Fruit fly (Drosophila melanogaster) whole organism, embryonic: ENCODE results near the gene Ids.

Experiments
- Abd-B ChIP-seq: fragments of 200-800 bp; sonication (Bioruptor generic); optimal IDR thresholded peaks from 2 replicates; lab custom pipeline; 2018; ENCODE audit warnings: missing biosample characterization, mild to moderate bottlenecking, missing genetic modification characterization, moderate library complexity
- Atf6 ChIP-seq: fragments of 200-800 bp; sonication (Bioruptor generic); IDR thresholded peaks from 2 replicates; pipeline ENCODE4 v1.3.6; 2022; ENCODE audit warnings: missing biosample characterization, missing genetic modification characterization
- CG10979 ChIP-seq: fragments of 200-800 bp; sonication (Bioruptor generic); optimal IDR thresholded peaks from 2 replicates; lab custom pipeline; 2018; ENCODE audit warnings: missing biosample characterization, mild to moderate bottlenecking, missing genetic modification characterization, moderate library complexity
- CG11695 ChIP-seq: fragments of 200-800 bp; sonication (Bioruptor generic); IDR thresholded peaks from 3 replicates; pipeline ENCODE4 v1.3.6; 2022; ENCODE audit warnings: missing biosample characterization, missing genetic modification characterization
- CG16813 ChIP-seq: fragments of 200-800 bp; sonication (Bioruptor generic); IDR thresholded peaks from 3 replicates; pipeline ENCODE4 v1.3.6; 2022; ENCODE audit warnings: missing biosample characterization, missing genetic modification characterization; ENCODE audit not compliant: partially characterized antibody
- CG17802 ChIP-seq: fragments of 200-800 bp; sonication (Bioruptor generic); optimal IDR thresholded peaks from 2 replicates; lab custom pipeline; 2018; ENCODE audit warnings: missing biosample characterization, mild to moderate bottlenecking, missing genetic modification characterization, moderate library complexity
- CG33213 ChIP-seq: fragments of 200-800 bp; sonication (Bioruptor generic); optimal IDR thresholded peaks from 3 replicates; lab custom pipeline; 2016; ENCODE audit warnings: missing biosample characterization, missing genetic modification characterization
- CG34376 ChIP-seq: fragments of 200-800 bp; sonication (Bioruptor generic); optimal IDR thresholded peaks from 2 replicates; lab custom pipeline; 2018; ENCODE audit warnings: missing biosample characterization, mild to moderate bottlenecking, missing genetic modification characterization
- CG34422 ChIP-seq: fragments of 200-800 bp; sonication (Bioruptor generic); IDR thresholded peaks from 3 replicates; pipeline ENCODE4 v1.3.6; 2022; ENCODE audit warnings: missing biosample characterization, missing genetic modification characterization
- CG42726 ChIP-seq: fragments of 200-800 bp; sonication (Bioruptor generic); IDR thresholded peaks from 2 replicates; pipeline ENCODE4 v1.3.6; 2022; ENCODE audit warnings: missing biosample characterization, missing genetic modification characterization; ENCODE audit not compliant: partially characterized antibody
- CG4282 ChIP-seq: fragments of 200-800 bp; sonication (Bioruptor generic); optimal IDR thresholded peaks from 2 replicates; lab custom pipeline; 2016; ENCODE audit warnings: missing biosample characterization, missing genetic modification characterization
- CG5180 ChIP-seq: fragments of 200-800 bp; sonication (Bioruptor generic); optimal IDR thresholded peaks from 3 replicates; lab custom pipeline; 2017; ENCODE audit warnings: missing biosample characterization, missing genetic modification characterization, mild to moderate bottlenecking, moderate library complexity, missing genetic modification reagents
- CG6654 ChIP-seq: fragments of 200-800 bp; sonication (Bioruptor generic); optimal IDR thresholded peaks from 2 replicates; lab custom pipeline; 2017; ENCODE audit warnings: missing biosample characterization, mild to moderate bottlenecking, missing genetic modification characterization
- CG8924 ChIP-seq: fragments of 200-800 bp; optimal IDR thresholded peaks from 3 replicates; lab custom pipeline; 2019; ENCODE audit warnings: missing biosample characterization, mild to moderate bottlenecking, missing genetic modification characterization, moderate library complexity
- Ets65A ChIP-seq: fragments of 200-800 bp; sonication (Bioruptor generic); peaks from one replicate; lab custom pipeline; 2016; ENCODE audit warnings: missing biosample characterization, missing genetic modification characterization
- Gug ChIP-seq: fragments of 200-800 bp; sonication (Bioruptor generic); IDR thresholded peaks from 4 replicates; pipeline ENCODE4 v1.3.6; 2022; ENCODE audit warnings: missing biosample characterization, missing genetic modification characterization
- Hand ChIP-seq: fragments of 200-800 bp; sonication (Bioruptor generic); optimal IDR thresholded peaks from 2 replicates; lab custom pipeline; 2017; ENCODE audit warnings: mild to moderate bottlenecking, missing biosample characterization, missing genetic modification reagents, missing genetic modification characterization
- HmgD ChIP-seq: fragments of 200-800 bp; sonication (Bioruptor generic); optimal IDR thresholded peaks from 3 replicates; lab custom pipeline; 2016; ENCODE audit warnings: missing biosample characterization, missing genetic modification characterization
- Hr78 ChIP-seq, 2 experiments: fragments of 200-800 bp in 1 of 2; fragments of >200 bp in 1 of 2; sonication (Bioruptor generic) in 1 of 2; optimal IDR thresholded peaks; 2 replicates each; lab custom pipeline; 2017 to 2019; ENCODE audit warnings: missing biosample characterization in 2 of 2, missing genetic modification characterization in 2 of 2, mild to moderate bottlenecking in 1 of 2, moderate library complexity in 1 of 2
- MESR4 ChIP-seq: fragments of 200-800 bp; sonication (Bioruptor generic); optimal IDR thresholded peaks from 2 replicates; lab custom pipeline; 2018; ENCODE audit warnings: missing biosample characterization, mild to moderate bottlenecking, missing genetic modification characterization, moderate library complexity
- Med ChIP-seq: fragments of 200-800 bp; sonication (Bioruptor generic); peaks from one replicate; lab custom pipeline; 2016; ENCODE audit warnings: missing biosample characterization, missing genetic modification characterization, mild to moderate bottlenecking, inconsistent platforms, moderate library complexity
- NFAT ChIP-seq: fragments of 200-800 bp; sonication (Bioruptor generic); IDR thresholded peaks from 2 replicates; pipeline ENCODE4 v1.3.6; 2022; ENCODE audit warnings: missing biosample characterization, missing genetic modification characterization
- Rfx ChIP-seq: fragments of 200-800 bp; sonication (Bioruptor generic); IDR thresholded peaks from 2 replicates; pipeline ENCODE4 v1.3.6; 2022; ENCODE audit warnings: missing biosample characterization, missing genetic modification characterization
- abd-A ChIP-seq: fragments of 200-800 bp; sonication (Bioruptor generic); optimal IDR thresholded peaks from 3 replicates; lab custom pipeline; 2019; ENCODE audit warnings: missing biosample characterization, mild to moderate bottlenecking, missing genetic modification characterization, moderate library complexity
- aop ChIP-seq: fragments of 200-800 bp; sonication (Bioruptor generic); IDR thresholded peaks from 2 replicates; pipeline ENCODE4 v1.3.6; 2022; ENCODE audit warnings: missing biosample characterization, missing genetic modification characterization
- ato ChIP-seq: fragments of 200-800 bp; sonication (Bioruptor generic); IDR thresholded peaks from 2 replicates; pipeline ENCODE4 v1.3.6; 2022; ENCODE audit warnings: missing biosample characterization, missing genetic modification characterization; ENCODE audit not compliant: partially characterized antibody
- cad ChIP-seq: fragments of >200 bp; optimal IDR thresholded peaks from 2 replicates; lab custom pipeline; 2017; ENCODE audit warnings: missing biosample characterization, missing genetic modification characterization
- cg ChIP-seq: fragments of 200-800 bp; sonication (Bioruptor generic); optimal IDR thresholded peaks from 3 replicates; lab custom pipeline; 2019; ENCODE audit warnings: missing biosample characterization, mild to moderate bottlenecking, missing genetic modification characterization, moderate library complexity
- chm ChIP-seq: fragments of 200-800 bp; sonication (Bioruptor generic); IDR thresholded peaks from 2 replicates; pipeline ENCODE4 v1.3.6; 2022; ENCODE audit warnings: missing biosample characterization, missing genetic modification characterization
- ewg ChIP-seq: fragments of 200-800 bp; sonication (Bioruptor generic); optimal IDR thresholded peaks from 3 replicates; lab custom pipeline; 2017; ENCODE audit warnings: mild to moderate bottlenecking, missing biosample characterization, missing genetic modification reagents, missing genetic modification characterization
- fd96Cb ChIP-seq: fragments of 200-800 bp; sonication (Bioruptor generic); optimal IDR thresholded peaks from 2 replicates; lab custom pipeline; 2018; ENCODE audit warnings: missing biosample characterization, mild to moderate bottlenecking, missing genetic modification characterization, moderate library complexity
- insv ChIP-seq, 2 experiments: fragments of 200-800 bp; sonication (Bioruptor generic); optimal IDR thresholded peaks; 3 replicates each; lab custom pipeline; 2016 to 2018; ENCODE audit warnings: missing biosample characterization in 2 of 2, missing genetic modification characterization in 2 of 2
- kni ChIP-seq: fragments of 200-800 bp; sonication (Bioruptor generic); optimal IDR thresholded peaks from 3 replicates; lab custom pipeline; 2017; ENCODE audit warnings: mild to moderate bottlenecking, missing biosample characterization, missing genetic modification reagents, missing genetic modification characterization
- oc ChIP-seq: fragments of 200-800 bp; sonication (Bioruptor generic); optimal IDR thresholded peaks from 2 replicates; lab custom pipeline; 2018; ENCODE audit warnings: missing biosample characterization, mild to moderate bottlenecking, missing genetic modification characterization, moderate library complexity
- pb ChIP-seq: fragments of 200-800 bp; sonication (Bioruptor generic); optimal IDR thresholded peaks from 3 replicates; lab custom pipeline; 2016; ENCODE audit warnings: missing biosample characterization, missing genetic modification characterization
- phol ChIP-seq: fragments of 200-800 bp; sonication (Bioruptor generic); optimal IDR thresholded peaks from 3 replicates; lab custom pipeline; 2018; ENCODE audit warnings: missing biosample characterization, mild to moderate bottlenecking, missing genetic modification characterization, moderate library complexity
- psq ChIP-seq: fragments of 200-800 bp; sonication (Bioruptor generic); optimal IDR thresholded peaks from 2 replicates; lab custom pipeline; 2017; ENCODE audit warnings: missing biosample characterization, missing genetic modification characterization
- tna ChIP-seq: fragments of 200-800 bp; sonication (Bioruptor generic); IDR thresholded peaks from 2 replicates; pipeline ENCODE4 v1.3.6; 2022; ENCODE audit warnings: missing biosample characterization, missing genetic modification characterization; ENCODE audit not compliant: partially characterized antibody
- trem ChIP-seq: fragments of 200-800 bp; optimal IDR thresholded peaks from 3 replicates; lab custom pipeline; 2019; ENCODE audit warnings: missing biosample characterization, mild to moderate bottlenecking, missing genetic modification characterization, moderate library complexity
- vfl ChIP-seq: fragments of 200-800 bp; sonication (Bioruptor generic); optimal IDR thresholded peaks from 2 replicates; lab custom pipeline; 2016; ENCODE audit warnings: missing biosample characterization, missing genetic modification characterization
- wek ChIP-seq: fragments of 200-800 bp; sonication (Bioruptor generic); optimal IDR thresholded peaks from 3 replicates; lab custom pipeline; 2018; ENCODE audit warnings: missing biosample characterization, mild to moderate bottlenecking, missing genetic modification characterization, moderate library complexity
- zen ChIP-seq: fragments of 200-800 bp; sonication (Bioruptor generic); optimal IDR thresholded peaks from 3 replicates; lab custom pipeline; 2018; ENCODE audit warnings: missing biosample characterization, mild to moderate bottlenecking, missing genetic modification characterization, moderate library complexity

Ids gene

DNA sequence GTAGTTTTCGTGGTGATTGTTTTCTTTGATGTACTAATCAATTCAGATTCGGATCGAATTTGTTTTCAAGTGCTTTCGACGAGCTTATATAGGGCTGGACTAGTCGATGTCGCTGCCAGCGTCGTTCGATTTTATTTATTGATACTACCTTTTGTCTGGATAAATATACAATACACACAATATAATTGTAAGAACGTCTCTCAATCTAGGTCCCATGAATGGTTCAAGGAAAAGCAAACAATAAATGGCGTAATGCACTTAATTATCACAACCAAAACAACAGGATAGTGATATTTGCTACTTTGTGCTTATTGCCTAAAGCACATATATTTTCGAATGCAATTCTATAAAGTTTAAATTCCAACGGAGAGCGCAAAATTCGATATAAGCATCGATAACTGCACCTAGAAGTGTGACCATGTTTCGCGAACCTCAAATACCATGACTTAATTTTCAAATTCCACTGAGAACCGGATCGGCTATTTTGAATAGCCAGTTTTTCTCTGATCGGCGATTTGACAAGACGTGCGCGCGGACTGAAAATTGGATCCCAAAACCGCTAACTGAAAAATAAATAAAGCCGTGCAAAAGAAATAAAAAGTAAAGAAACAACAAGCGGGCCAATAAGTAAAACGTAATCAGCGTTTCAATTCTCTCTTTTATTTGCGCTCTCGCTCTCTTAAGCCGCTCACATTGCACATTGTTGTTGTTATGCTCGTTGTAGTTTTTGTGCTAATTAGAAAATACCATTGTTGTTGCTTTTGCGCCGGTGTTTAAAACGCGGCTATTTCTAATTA is 41.5 kb upstream of the Ids start, which contains the start of the genes Drsl6 and kst (continued):
- no peak for TF ChIP-seq vfl (GFP tag; lab: Kevin White, UChicago)
- TF ChIP-seq CG11695 (GFP tag; lab: Robert Waterston, UW) = 0 out of 3 replicates have a peak, but pooled peaks have one; percentile 42
- TF ChIP-seq Hand (GFP tag; lab: Kevin White, UChicago) = no peak
- TF ChIP-seq CG34422 = peak; percentile 53; the same call in 1 of the 3 replicates
- TF ChIP-seq trem = peak; percentile 6
- peak; percentile 60 for TF ChIP-seq HmgD (GFP tag; lab: Kevin White, UChicago)
- no peak for TF ChIP-seq abd-A (tag; lab: Kevin White, UChicago)
- TF ChIP-seq zen (tag; lab: Kevin White, UChicago) = peak; percentile 56
- TF ChIP-seq Hr78 (GFP tag; optimal IDR thresholded peaks at IDR 0.05; lab: Kevin White, UChicago) = no peak
- no peak for TF ChIP-seq fd96Cb (tag; lab: Kevin White, UChicago)
- TF ChIP-seq Atf6 (GFP tag; lab: Robert Waterston, UW) = peak; percentile 37; the same call in 1 of the 2 replicates
- no peak for TF ChIP-seq ewg (GFP tag; lab: Kevin White, UChicago)
- TF ChIP-seq CG5180 (GFP tag; lab: Kevin White, UChicago) = no peak
- no peak for TF ChIP-seq Gug (GFP tag; lab: Robert Waterston, UW)
- peak; percentile 26 for TF ChIP-seq CG33213 (GFP tag; lab: Kevin White, UChicago)
- TF ChIP-seq insv (GFP tag; optimal IDR thresholded peaks at IDR 0.05; lab: Kevin White, UChicago) = peak in 1 of 2 experiments; percentile 89
- no peak for TF ChIP-seq CG16813
- TF ChIP-seq CG34376 = peak; percentile 62
- peak; percentile 30 for TF ChIP-seq wek (GFP tag; lab: Kevin White, UChicago)
- no peak for TF ChIP-seq phol (tag; lab: Kevin White, UChicago)
- TF ChIP-seq CG10979 (tag; lab: Kevin White, UChicago) = no peak
- peak; percentile 49; the same call in 1 of the 2 replicates for TF ChIP-seq Rfx (GFP tag; lab: Robert Waterston, UW)
- TF ChIP-seq aop = no peak
- TF ChIP-seq CG4282 = no peak

DNA sequence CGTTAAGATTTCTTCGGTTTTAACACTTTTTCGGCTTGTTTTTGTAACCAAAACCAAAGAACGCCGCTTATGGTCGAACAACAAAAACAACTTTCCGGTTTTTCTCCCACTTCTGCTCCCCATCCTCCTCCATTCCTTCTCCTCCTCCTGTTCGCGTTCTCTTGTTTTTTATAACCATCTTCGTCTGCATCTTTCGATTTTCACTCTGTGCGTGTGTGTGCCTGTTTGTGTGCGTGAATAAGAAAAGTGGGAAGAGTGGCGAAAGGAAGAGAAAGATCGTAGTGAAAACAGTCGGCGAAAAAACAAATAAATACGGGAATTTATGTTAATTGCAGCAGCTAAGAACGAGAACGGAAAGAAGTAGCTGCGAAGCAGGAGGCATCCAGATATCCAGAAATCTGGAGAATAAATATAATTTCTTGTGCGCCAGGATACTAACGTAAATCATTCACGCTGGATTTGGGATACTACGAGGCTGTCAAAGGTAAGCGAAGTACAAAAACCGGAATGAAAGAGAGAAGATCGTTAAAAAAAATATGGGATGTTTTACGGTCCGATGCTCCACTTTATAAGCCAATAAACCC is 40.6 kb upstream of the Ids start:
- 0 out of 2 replicates have a peak, but pooled peaks have one; percentile 50 for TF ChIP-seq chm (GFP tag; lab: Robert Waterston, UW)
- TF ChIP-seq kni = no peak
- no peak for TF ChIP-seq Abd-B (GFP tag; lab: Kevin White, UChicago)
- peak; percentile 9 for TF ChIP-seq Med (GFP tag; lab: Kevin White, UChicago)
- peak; percentile 69 for TF ChIP-seq Ets65A (GFP tag; lab: Kevin White, UChicago)
- TF ChIP-seq psq (GFP tag; lab: Kevin White, UChicago) = peak; percentile 88
- peak; percentile 54 for TF ChIP-seq cg (GFP tag; lab: Kevin White, UChicago)
- peak; percentile 4 for TF ChIP-seq cad (GFP tag; lab: Kevin White, UChicago)

DNA sequence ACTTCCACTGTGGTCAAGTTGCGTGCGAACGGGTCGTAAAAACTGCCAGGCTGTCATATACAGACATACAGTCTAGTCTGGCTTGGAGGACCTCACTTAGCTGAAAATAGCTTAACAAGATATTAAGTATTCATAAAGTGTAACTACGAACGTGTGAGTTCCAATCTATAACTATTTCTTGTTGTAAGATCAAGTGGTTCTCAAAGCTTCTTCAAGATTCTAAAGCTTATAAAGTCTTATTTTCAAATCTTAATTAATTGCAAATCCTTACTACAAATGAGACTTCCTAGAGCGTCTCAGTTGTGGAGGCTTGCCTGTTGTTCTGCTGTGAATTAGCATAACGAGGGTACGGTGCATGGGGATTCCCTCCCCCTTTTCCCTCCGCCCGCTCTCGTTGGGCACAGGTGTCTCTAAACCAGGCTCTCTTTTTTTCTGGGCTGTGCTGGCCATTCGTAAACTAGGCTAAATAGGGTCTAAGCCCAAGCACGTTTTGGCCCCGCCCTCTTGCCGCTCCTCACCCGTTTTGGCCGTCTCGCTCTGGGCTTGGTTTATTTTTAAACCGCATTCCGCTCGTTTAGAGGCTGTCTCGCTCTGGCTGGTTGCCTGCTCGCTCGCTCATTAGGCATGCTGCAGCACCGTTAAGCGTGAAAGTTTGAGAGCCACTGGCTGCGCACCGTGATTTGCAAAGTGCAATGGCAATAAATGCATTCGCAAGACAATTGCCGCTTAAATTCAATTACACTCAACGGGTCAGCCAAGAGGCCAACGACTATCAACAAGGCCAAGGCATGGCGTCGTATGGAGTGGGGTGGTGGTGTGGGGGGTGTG is 39.8 kb upstream of the Ids start:
- TF ChIP-seq CG6654 (GFP tag; lab: Kevin White, UChicago) (peak; percentile 94), CG17802 (tag; lab: Kevin White, UChicago) (peak; percentile 62), oc (tag; lab: Kevin White, UChicago) (peak; percentile 75), CG34422 (0 out of 3 replicates have a peak, but pooled peaks have one; percentile 26), ato (GFP tag; lab: Robert Waterston, UW) (0 out of 2 replicates have a peak, but pooled peaks have one; percentile 25), NFAT (0 out of 2 replicates have a peak, but pooled peaks have one; percentile 21), CG42726 (GFP tag; lab: Robert Waterston, UW) (0 out of 2 replicates have a peak, but pooled peaks have one; percentile 19), MESR4 (GFP tag; lab: Kevin White, UChicago) (no peak), Ets65A (GFP tag; lab: Kevin White, UChicago) (peak; percentile 67), pb (GFP tag; lab: Kevin White, UChicago) (no peak), tna (GFP tag; lab: Robert Waterston, UW) (peak; percentile 15; the same call in 1 of the 2 replicates), chm (GFP tag; lab: Robert Waterston, UW) (peak; percentile 38; the same call in 1 of the 2 replicates), cad (GFP tag; lab: Kevin White, UChicago) (peak; percentile 54), CG8924 (tag; lab: Kevin White, UChicago) (no peak)
